Worm (Caenorhabditis elegans) whole organism, L2 larva: ENCODE measurements around the gene Y71H2AM.20.

ENCODE experiments used
- F13H6.1 ChIP-seq: sonication (generic microtip); optimal IDR thresholded peaks from 2 replicates; lab custom pipeline; 2016; ENCODE audit warnings: missing genetic modification characterization, missing compliant biosample characterization
- R02D3.7 ChIP-seq: fragments of 150-350 bp; optimal IDR thresholded peaks from 2 replicates; lab custom pipeline; 2014; ENCODE audit warnings: missing biosample characterization, missing genetic modification characterization
- Y55F3AM.14 ChIP-seq: fragments of 200-800 bp; sonication (Bioruptor generic); optimal IDR thresholded peaks from 2 replicates; lab custom pipeline; 2018; ENCODE audit warnings: mild to moderate bottlenecking, missing genetic modification characterization, missing compliant biosample characterization
- ama-1 ChIP-seq: fragments of 150-350 bp; optimal IDR thresholded peaks from 2 replicates; lab custom pipeline; 2018; ENCODE audit warnings: inconsistent platforms
- blmp-1 ChIP-seq: sonication (generic microtip); optimal IDR thresholded peaks from 2 replicates; lab custom pipeline; 2017; ENCODE audit warnings: missing genetic modification characterization, mild to moderate bottlenecking, missing compliant biosample characterization, antibody characterized with exemption, moderate library complexity; ENCODE audit not compliant: insufficient read depth
- ceh-16 ChIP-seq: fragments of 150-350 bp; optimal IDR thresholded peaks from 2 replicates; lab custom pipeline; 2014; ENCODE audit warnings: missing biosample characterization, missing genetic modification characterization
- ceh-82 ChIP-seq: fragments of 150-350 bp; optimal IDR thresholded peaks from 2 replicates; lab custom pipeline; 2014; ENCODE audit warnings: missing biosample characterization, missing genetic modification characterization
- crh-2 ChIP-seq: sonication (generic microtip); optimal IDR thresholded peaks from 2 replicates; lab custom pipeline; 2017; ENCODE audit warnings: missing biosample characterization, missing genetic modification characterization
- dmd-4 ChIP-seq: sonication (generic microtip); optimal IDR thresholded peaks from 2 replicates; lab custom pipeline; 2017; ENCODE audit warnings: missing biosample characterization, missing genetic modification characterization
- egl-27 ChIP-seq: sonication (generic microtip); optimal IDR thresholded peaks from 3 replicates; lab custom pipeline; 2017; ENCODE audit warnings: missing biosample characterization, missing genetic modification reagents, missing genetic modification characterization
- elt-1 ChIP-seq: fragments of 150-350 bp; optimal IDR thresholded peaks from 2 replicates; lab custom pipeline; 2014; ENCODE audit warnings: missing biosample characterization, missing genetic modification characterization
- elt-3 ChIP-seq: sonication (generic microtip); optimal IDR thresholded peaks from 2 replicates; lab custom pipeline; 2017; ENCODE audit warnings: missing biosample characterization, missing genetic modification characterization
- fos-1 ChIP-seq: fragments of 150-350 bp; optimal IDR thresholded peaks from 2 replicates; lab custom pipeline; 2014; ENCODE audit warnings: missing biosample characterization, missing genetic modification characterization
- gmeb-1 ChIP-seq: fragments of 150-350 bp; optimal IDR thresholded peaks from 2 replicates; lab custom pipeline; 2014; ENCODE audit warnings: missing biosample characterization, missing genetic modification characterization
- lin-11 ChIP-seq: fragments of 150-350 bp; sonication (generic microtip); optimal IDR thresholded peaks from 2 replicates; lab custom pipeline; 2014; ENCODE audit warnings: missing biosample characterization, missing genetic modification characterization, inconsistent platforms, mixed read lengths
- lin-13 ChIP-seq: fragments of 150-350 bp; optimal IDR thresholded peaks from 2 replicates; lab custom pipeline; 2014; ENCODE audit warnings: missing biosample characterization, missing genetic modification reagents, missing genetic modification characterization
- lin-39 ChIP-seq: fragments of 150-350 bp; optimal IDR thresholded peaks from 2 replicates; lab custom pipeline; 2014; ENCODE audit warnings: missing biosample characterization, missing genetic modification reagents, missing genetic modification characterization
- lsy-2 ChIP-seq, 2 experiments: fragments of 150-350 bp in 1 of 2; sonication (generic microtip) in 1 of 2; optimal IDR thresholded peaks; 2 replicates each; lab custom pipeline; 2014 to 2017; ENCODE audit warnings: missing biosample characterization in 2 of 2, missing genetic modification characterization in 2 of 2
- mab-5 ChIP-seq: fragments of 150-350 bp; optimal IDR thresholded peaks from 2 replicates; lab custom pipeline; 2014; ENCODE audit warnings: missing biosample characterization, missing genetic modification characterization
- nhr-12 ChIP-seq: fragments of 150-350 bp; optimal IDR thresholded peaks from 2 replicates; lab custom pipeline; 2014; ENCODE audit warnings: missing biosample characterization, missing genetic modification characterization
- nhr-129 ChIP-seq: fragments of 150-350 bp; optimal IDR thresholded peaks from 2 replicates; lab custom pipeline; 2014; ENCODE audit warnings: missing biosample characterization, missing genetic modification characterization
- nhr-21 ChIP-seq: fragments of 150-350 bp; optimal IDR thresholded peaks from 2 replicates; lab custom pipeline; 2014; ENCODE audit warnings: missing biosample characterization, missing genetic modification characterization
- nhr-237 ChIP-seq: fragments of 150-350 bp; optimal IDR thresholded peaks from 2 replicates; lab custom pipeline; 2014; ENCODE audit warnings: missing biosample characterization, missing genetic modification characterization
- nhr-25 ChIP-seq: fragments of 150-350 bp; sonication (generic microtip); optimal IDR thresholded peaks from 3 replicates; lab custom pipeline; 2014; ENCODE audit warnings: missing biosample characterization, missing genetic modification characterization
- nhr-6 ChIP-seq: fragments of 150-350 bp; optimal IDR thresholded peaks from 2 replicates; lab custom pipeline; 2014; ENCODE audit warnings: missing biosample characterization, missing genetic modification characterization
- nhr-77 ChIP-seq: fragments of 150-350 bp; optimal IDR thresholded peaks from 2 replicates; lab custom pipeline; 2014; ENCODE audit warnings: missing biosample characterization, missing genetic modification characterization
- sma-3 ChIP-seq: sonication (generic microtip); optimal IDR thresholded peaks from 2 replicates; lab custom pipeline; 2016; ENCODE audit warnings: missing genetic modification reagents, missing genetic modification characterization, missing compliant biosample characterization
- sma-9 ChIP-seq, 2 experiments: fragments of 150-350 bp in 1 of 2; sonication (generic microtip) in 1 of 2; optimal IDR thresholded peaks; 2 replicates each; lab custom pipeline; 2014 to 2016; ENCODE audit warnings: missing genetic modification characterization in 2 of 2, mild to moderate bottlenecking in 1 of 2, missing biosample characterization in 1 of 2, missing compliant biosample characterization in 1 of 2, missing genetic modification reagents in 1 of 2, moderate library complexity in 1 of 2
- snpc-4 ChIP-seq: fragments of 150-350 bp; optimal IDR thresholded peaks from 2 replicates; lab custom pipeline; 2014; ENCODE audit warnings: missing biosample characterization, missing genetic modification characterization
- unc-39 ChIP-seq: fragments of 150-350 bp; optimal IDR thresholded peaks from 2 replicates; lab custom pipeline; 2014; ENCODE audit warnings: missing biosample characterization, missing genetic modification characterization
- unc-55 ChIP-seq: fragments of 150-350 bp; sonication (generic microtip); optimal IDR thresholded peaks from 3 replicates; lab custom pipeline; 2014; ENCODE audit warnings: missing biosample characterization, missing genetic modification reagents, missing genetic modification characterization
- unc-62 ChIP-seq: fragments of 150-350 bp; optimal IDR thresholded peaks from 2 replicates; lab custom pipeline; 2014; ENCODE audit warnings: missing biosample characterization, missing genetic modification reagents, missing genetic modification characterization
- zag-1 ChIP-seq: fragments of 150-350 bp; optimal IDR thresholded peaks from 2 replicates; lab custom pipeline; 2014; ENCODE audit warnings: missing biosample characterization, missing genetic modification characterization
- ztf-1 ChIP-seq: fragments of 200-800 bp; sonication (Bioruptor generic); conservative IDR thresholded peaks from 2 replicates; pipeline ENCODE4 v1.3.6; 2022; ENCODE audit warnings: missing genetic modification characterization, missing compliant biosample characterization
- ztf-11 ChIP-seq: sonication (generic microtip); optimal IDR thresholded peaks from 2 replicates; lab custom pipeline; 2017; ENCODE audit warnings: missing biosample characterization, missing genetic modification characterization
- ztf-4 ChIP-seq: fragments of 150-350 bp; optimal IDR thresholded peaks from 2 replicates; lab custom pipeline; 2014; ENCODE audit warnings: missing biosample characterization, missing genetic modification characterization

Y71H2AM.20 gene

ce11 chrIII:2834998-2835397, 49.2 kb upstream of the Y71H2AM.20 start:
- TF ChIP-seq F13H6.1 (tag; lab: Kevin White, UChicago) (no peak), zag-1 (tag; lab: Kevin White, UChicago) (no peak), ceh-16 (no peak), sma-3 (GFP tag; lab: Kevin White, UChicago) (no peak), nhr-6 (no peak), nhr-129 (tag; lab: Kevin White, UChicago) (no peak), crh-2 (tag; lab: Kevin White, UChicago) (no peak), gmeb-1 (tag; lab: Kevin White, UChicago) (no peak), blmp-1 (no peak), nhr-77 (tag; lab: Kevin White, UChicago) (no peak), nhr-237 (tag; lab: Kevin White, UChicago) (no peak), nhr-21 (no peak), nhr-12 (no peak), mab-5 (no peak), nhr-25 (tag; lab: Kevin White, UChicago) (no peak)

ce11 chrIII:2834363-2834762, 48.6 kb upstream of the Y71H2AM.20 start, which contains the start of gene txdc-17:
TSS of gene txdc-17 (plus strand) at chrIII:2834663.
- TF ChIP-seq R02D3.7 (no peak), nhr-12 (no peak), snpc-4 (tag; lab: Kevin White, UChicago) (no peak), sma-9 (GFP tag; optimal IDR thresholded peaks at IDR 0.05; lab: Kevin White, UChicago) (no peak), sma-9 (tag; optimal IDR thresholded peaks at IDR 0.05; lab: Kevin White, UChicago) (no peak), nhr-129 (tag; lab: Kevin White, UChicago) (no peak)

- TF ChIP-seq ztf-4 (tag; lab: Kevin White, UChicago), result no peak
- no peak for TF ChIP-seq ama-1 (lab: Kevin White, UChicago)
- TF ChIP-seq nhr-77 (tag; lab: Kevin White, UChicago), result no peak
- TF ChIP-seq, all 48 proteins: peak for 0
Observed at ce11 chrIII:2832483-2832882, 46.7 kb upstream of the Y71H2AM.20 start, which contains the start of gene Y71H2AM.29. TSS of gene Y71H2AM.29 (plus strand) at chrIII:2832783.

- TF ChIP-seq dmd-4, result no peak
- TF ChIP-seq lsy-2 (tag; optimal IDR thresholded peaks at IDR 0.05; lab: Kevin White, UChicago), result no peak
- no peak for TF ChIP-seq ztf-1 (GFP tag; lab: Robert Waterston, UW)
- TF ChIP-seq ztf-11 (tag; lab: Kevin White, UChicago), result no peak
- TF ChIP-seq lin-13, result no peak
- no peak for TF ChIP-seq sma-3 (GFP tag; lab: Kevin White, UChicago)
- TF ChIP-seq nhr-21, result no peak
- TF ChIP-seq lin-39 (tag; lab: Kevin White, UChicago), result no peak
- no peak for TF ChIP-seq Y55F3AM.14 (GFP tag; lab: Kevin White, UChicago)
- no peak for TF ChIP-seq nhr-129 (tag; lab: Kevin White, UChicago)
- no peak for TF ChIP-seq sma-9 (GFP tag; optimal IDR thresholded peaks at IDR 0.05; lab: Kevin White, UChicago)
- TF ChIP-seq sma-9 (tag; optimal IDR thresholded peaks at IDR 0.05; lab: Kevin White, UChicago), result no peak
- no peak for TF ChIP-seq unc-39
- TF ChIP-seq lin-11 (tag; lab: Kevin White, UChicago), result no peak
- no peak for TF ChIP-seq ceh-16
- TF ChIP-seq ceh-82, result no peak
- no peak for TF ChIP-seq snpc-4 (tag; lab: Kevin White, UChicago)
- no peak for TF ChIP-seq unc-55 (GFP tag; lab: Kevin White, UChicago)
- TF ChIP-seq nhr-12, result no peak
- TF ChIP-seq, all 48 proteins: peak for 0
Observed at ce11 chrIII:2826770-2827169, 41.0 kb upstream of the Y71H2AM.20 start, which contains the start of gene Y71H2AM.1. TSS of gene Y71H2AM.1 (plus strand) at chrIII:2827070.

- TF ChIP-seq elt-3 (tag; lab: Kevin White, UChicago) (no peak), mab-5 (no peak), unc-62 (no peak), elt-1 (no peak), nhr-129 (tag; lab: Kevin White, UChicago) (no peak), fos-1 (tag; lab: Kevin White, UChicago) (no peak), nhr-12 (no peak), ztf-4 (tag; lab: Kevin White, UChicago) (no peak), blmp-1 (no peak), Y55F3AM.14 (GFP tag; lab: Kevin White, UChicago) (no peak), egl-27 (no peak), ama-1 (lab: Kevin White, UChicago) (no peak), lin-13 (no peak)
Observed at ce11 chrIII:2818980-2819379, 33.2 kb upstream of the Y71H2AM.20 start, which contains the start of gene pipp-4P. TSS of gene pipp-4P (plus strand) at chrIII:2819280.
